Fruit fly (Drosophila melanogaster) whole organism, embryonic: ENCODE results near the gene drn.

Source experiments
- ATbp ChIP-seq: fragments of 200-800 bp; sonication (Bioruptor generic); optimal IDR thresholded peaks from 2 replicates; lab custom pipeline; 2017; ENCODE audit warnings: missing biosample characterization, mild to moderate bottlenecking, missing genetic modification characterization, missing genetic modification reagents
- Bteb2 ChIP-seq: fragments of 200-800 bp; sonication (Bioruptor generic); optimal IDR thresholded peaks from 2 replicates; lab custom pipeline; 2016; ENCODE audit warnings: missing biosample characterization, missing genetic modification characterization
- CG10267 ChIP-seq: fragments of 200-800 bp; sonication (Bioruptor generic); optimal IDR thresholded peaks from 2 replicates; lab custom pipeline; 2018; ENCODE audit warnings: missing biosample characterization, mild to moderate bottlenecking, missing genetic modification characterization, moderate library complexity
- CG10462 ChIP-seq: fragments of 200-800 bp; sonication (Bioruptor generic); optimal IDR thresholded peaks from 2 replicates; lab custom pipeline; 2016; ENCODE audit warnings: missing biosample characterization, missing genetic modification characterization
- CG11093 ChIP-seq: fragments of 200-800 bp; sonication (Bioruptor generic); IDR thresholded peaks from 3 replicates; pipeline ENCODE4 v1.3.6; 2022; ENCODE audit warnings: missing biosample characterization, missing genetic modification characterization
- CG12219 ChIP-seq: fragments of 200-800 bp; sonication (Bioruptor generic); optimal IDR thresholded peaks from 3 replicates; lab custom pipeline; 2018; ENCODE audit warnings: missing biosample characterization, mild to moderate bottlenecking, missing genetic modification characterization
- CG13123 ChIP-seq: fragments of 200-800 bp; sonication (Bioruptor generic); optimal IDR thresholded peaks from 2 replicates; lab custom pipeline; 2016; ENCODE audit warnings: missing biosample characterization, missing genetic modification characterization
- CG13424 ChIP-seq: fragments of 200-800 bp; sonication (Bioruptor generic); optimal IDR thresholded peaks from 2 replicates; lab custom pipeline; 2019; ENCODE audit warnings: missing biosample characterization, mild to moderate bottlenecking, missing genetic modification characterization, moderate library complexity
- CG15479 ChIP-seq: fragments of 200-800 bp; sonication (Bioruptor generic); optimal IDR thresholded peaks from 3 replicates; lab custom pipeline; 2019; ENCODE audit warnings: missing biosample characterization, mild to moderate bottlenecking, missing genetic modification characterization, moderate library complexity
- CG17802 ChIP-seq: fragments of 200-800 bp; sonication (Bioruptor generic); optimal IDR thresholded peaks from 2 replicates; lab custom pipeline; 2018; ENCODE audit warnings: missing biosample characterization, mild to moderate bottlenecking, missing genetic modification characterization, moderate library complexity
- CG18262 ChIP-seq: fragments of 200-800 bp; optimal IDR thresholded peaks from 3 replicates; lab custom pipeline; 2019; ENCODE audit warnings: missing biosample characterization, mild to moderate bottlenecking, missing genetic modification characterization, moderate library complexity
- CG31388 ChIP-seq: fragments of 200-800 bp; sonication (Bioruptor generic); optimal IDR thresholded peaks from 2 replicates; lab custom pipeline; 2016; ENCODE audit warnings: missing biosample characterization, missing genetic modification characterization
- CG4424 ChIP-seq: fragments of 200-800 bp; sonication (Bioruptor generic); optimal IDR thresholded peaks from 3 replicates; lab custom pipeline; 2016; ENCODE audit warnings: missing biosample characterization, missing genetic modification characterization
- CG4707 ChIP-seq: fragments of 200-800 bp; sonication (Bioruptor generic); optimal IDR thresholded peaks from 2 replicates; lab custom pipeline; 2018; ENCODE audit warnings: missing biosample characterization, mild to moderate bottlenecking, missing genetic modification characterization, moderate library complexity
- CG5180 ChIP-seq: fragments of 200-800 bp; sonication (Bioruptor generic); optimal IDR thresholded peaks from 3 replicates; lab custom pipeline; 2017; ENCODE audit warnings: missing biosample characterization, missing genetic modification characterization, mild to moderate bottlenecking, moderate library complexity, missing genetic modification reagents
- CG6254 ChIP-seq: fragments of 200-800 bp; sonication (Bioruptor generic); optimal IDR thresholded peaks from 3 replicates; lab custom pipeline; 2017; ENCODE audit warnings: mild to moderate bottlenecking, missing biosample characterization, missing genetic modification reagents, missing genetic modification characterization
- CG7928 ChIP-seq: fragments of 200-800 bp; sonication (Bioruptor generic); optimal IDR thresholded peaks from 2 replicates; lab custom pipeline; 2017; ENCODE audit warnings: missing biosample characterization, mild to moderate bottlenecking, missing genetic modification characterization
- CG8359 ChIP-seq: fragments of 200-800 bp; sonication (Bioruptor generic); optimal IDR thresholded peaks from 2 replicates; lab custom pipeline; 2017; ENCODE audit warnings: missing biosample characterization, mild to moderate bottlenecking, missing genetic modification characterization, borderline replicate concordance
- CG9437 ChIP-seq: fragments of 200-800 bp; sonication (Bioruptor generic); optimal IDR thresholded peaks from 2 replicates; lab custom pipeline; 2018; ENCODE audit warnings: missing biosample characterization, mild to moderate bottlenecking, missing genetic modification characterization
- CHES-1-like ChIP-seq: fragments of 200-800 bp; sonication (Bioruptor generic); optimal IDR thresholded peaks from 2 replicates; lab custom pipeline; 2016; ENCODE audit warnings: missing biosample characterization, missing genetic modification characterization
- Camta ChIP-seq: fragments of 200-800 bp; sonication (Bioruptor generic); optimal IDR thresholded peaks from 2 replicates; lab custom pipeline; 2016; ENCODE audit warnings: missing biosample characterization, missing genetic modification characterization
- D19A ChIP-seq: fragments of 200-800 bp; optimal IDR thresholded peaks from 3 replicates; lab custom pipeline; 2019; ENCODE audit warnings: missing biosample characterization, mild to moderate bottlenecking, missing genetic modification characterization, moderate library complexity
- Ets97D ChIP-seq: fragments of 200-800 bp; sonication (Bioruptor generic); optimal IDR thresholded peaks from 3 replicates; lab custom pipeline; 2016; ENCODE audit warnings: missing biosample characterization, missing genetic modification characterization
- GATAe ChIP-seq: fragments of 200-800 bp; sonication (Bioruptor generic); conservative IDR thresholded peaks from 2 replicates; pipeline ENCODE4 v1.3.6; 2022; ENCODE audit warnings: missing biosample characterization, missing genetic modification characterization
- HmgZ ChIP-seq: fragments of 200-800 bp; sonication (Bioruptor generic); optimal IDR thresholded peaks from 2 replicates; lab custom pipeline; 2018; ENCODE audit warnings: missing biosample characterization, mild to moderate bottlenecking, missing genetic modification characterization
- Oli ChIP-seq: fragments of 200-800 bp; sonication (Bioruptor generic); optimal IDR thresholded peaks from 2 replicates; lab custom pipeline; 2018; ENCODE audit warnings: missing biosample characterization, mild to moderate bottlenecking, missing genetic modification characterization, moderate library complexity
- Side ChIP-seq: fragments of 200-800 bp; sonication (Bioruptor generic); optimal IDR thresholded peaks from 2 replicates; lab custom pipeline; 2016; ENCODE audit warnings: missing biosample characterization, missing genetic modification characterization
- Sox100B ChIP-seq: fragments of 200-800 bp; sonication (Bioruptor generic); optimal IDR thresholded peaks from 3 replicates; lab custom pipeline; 2018; ENCODE audit warnings: missing biosample characterization, mild to moderate bottlenecking, missing genetic modification characterization
- Vsx1 ChIP-seq: fragments of 200-800 bp; sonication (Bioruptor generic); optimal IDR thresholded peaks from 2 replicates; lab custom pipeline; 2017; ENCODE audit warnings: missing biosample characterization, mild to moderate bottlenecking, missing genetic modification characterization, missing genetic modification reagents
- bsh ChIP-seq, 2 experiments: fragments of 200-800 bp; sonication (Bioruptor generic); optimal IDR thresholded peaks; 2 replicates each; lab custom pipeline; 2017 to 2018; ENCODE audit warnings: mild to moderate bottlenecking in 2 of 2, missing biosample characterization in 2 of 2, missing genetic modification characterization in 2 of 2, moderate library complexity in 1 of 2
- caup ChIP-seq: fragments of 200-800 bp; sonication (Bioruptor generic); optimal IDR thresholded peaks from 3 replicates; lab custom pipeline; 2017; ENCODE audit warnings: missing biosample characterization, mild to moderate bottlenecking, missing genetic modification characterization, moderate library complexity; ENCODE audit not compliant: severe bottlenecking
- chn ChIP-seq: fragments of 200-800 bp; sonication (Bioruptor generic); optimal IDR thresholded peaks from 2 replicates; lab custom pipeline; 2016; ENCODE audit warnings: missing biosample characterization, missing genetic modification characterization
- da ChIP-seq: fragments of 200-800 bp; sonication (Bioruptor generic); optimal IDR thresholded peaks from 2 replicates; lab custom pipeline; 2016; ENCODE audit warnings: missing biosample characterization, missing genetic modification characterization
- exex ChIP-seq: fragments of 200-800 bp; sonication (Bioruptor generic); optimal IDR thresholded peaks from 4 replicates; lab custom pipeline; 2018; ENCODE audit warnings: missing biosample characterization, mild to moderate bottlenecking, missing genetic modification characterization, moderate library complexity
- fd3F ChIP-seq: fragments of 200-800 bp; sonication (Bioruptor generic); optimal IDR thresholded peaks from 2 replicates; lab custom pipeline; 2018; ENCODE audit warnings: missing biosample characterization, mild to moderate bottlenecking, missing genetic modification characterization, moderate library complexity
- gcm ChIP-seq: fragments of 200-800 bp; sonication (Bioruptor generic); optimal IDR thresholded peaks from 2 replicates; lab custom pipeline; 2019; ENCODE audit warnings: missing biosample characterization, mild to moderate bottlenecking, missing genetic modification characterization, moderate library complexity
- gem ChIP-seq: fragments of 200-800 bp; sonication (Bioruptor generic); optimal IDR thresholded peaks from 2 replicates; lab custom pipeline; 2019; ENCODE audit warnings: missing biosample characterization, mild to moderate bottlenecking, missing genetic modification characterization, moderate library complexity
- gsb-n ChIP-seq: fragments of 200-800 bp; sonication (Bioruptor generic); optimal IDR thresholded peaks from 3 replicates; lab custom pipeline; 2018; ENCODE audit warnings: missing biosample characterization, mild to moderate bottlenecking, missing genetic modification characterization
- hkb ChIP-seq, 2 experiments: fragments of 200-800 bp in 1 of 2; fragments of >200 bp in 1 of 2; sonication (Bioruptor generic) in 1 of 2; IDR thresholded peaks in 1 of 2; optimal IDR thresholded peaks in 1 of 2; 2 replicates each; pipeline versions ENCODE4 v1.3.6 to Lab custom; 2017 to 2022; ENCODE audit warnings: missing biosample characterization in 1 of 2, missing genetic modification characterization in 1 of 2
- mam ChIP-seq: fragments of 200-800 bp; sonication (Bioruptor generic); optimal IDR thresholded peaks from 3 replicates; lab custom pipeline; 2016; ENCODE audit warnings: missing biosample characterization, missing genetic modification characterization
- nau ChIP-seq: fragments of 200-800 bp; sonication (Bioruptor generic); optimal IDR thresholded peaks from 3 replicates; lab custom pipeline; 2017; ENCODE audit warnings: missing biosample characterization, mild to moderate bottlenecking, missing genetic modification characterization, missing genetic modification reagents
- onecut ChIP-seq: fragments of 200-800 bp; sonication (Bioruptor generic); IDR thresholded peaks from 2 replicates; pipeline ENCODE4 v1.3.6; 2022; ENCODE audit warnings: missing biosample characterization, missing genetic modification characterization
- repo ChIP-seq: fragments of 200-800 bp; sonication (Bioruptor generic); optimal IDR thresholded peaks from 2 replicates; lab custom pipeline; 2016; ENCODE audit warnings: missing biosample characterization, missing genetic modification characterization
- salm ChIP-seq: fragments of 200-800 bp; sonication (Bioruptor generic); optimal IDR thresholded peaks from 2 replicates; lab custom pipeline; 2018; ENCODE audit warnings: missing biosample characterization, mild to moderate bottlenecking, missing genetic modification characterization
- sc ChIP-seq, 3 experiments: fragments of >200 bp in 2 of 3; fragments of 200-800 bp in 1 of 3; sonication (Bioruptor generic) in 1 of 3; optimal IDR thresholded peaks; 2 replicates in 2 of 3; 3 replicates in 1 of 3; lab custom pipeline; 2017; ENCODE audit warnings: mild to moderate bottlenecking in 1 of 3, missing biosample characterization in 1 of 3, missing genetic modification characterization in 1 of 3, missing genetic modification reagents in 1 of 3
- slp2 ChIP-seq: fragments of 200-800 bp; sonication (Bioruptor generic); optimal IDR thresholded peaks from 2 replicates; lab custom pipeline; 2016; ENCODE audit warnings: missing biosample characterization, missing genetic modification characterization
- vfl ChIP-seq: fragments of 200-800 bp; sonication (Bioruptor generic); optimal IDR thresholded peaks from 2 replicates; lab custom pipeline; 2016; ENCODE audit warnings: missing biosample characterization, missing genetic modification characterization
- zf30C ChIP-seq: fragments of 200-800 bp; sonication (Bioruptor generic); optimal IDR thresholded peaks from 3 replicates; lab custom pipeline; 2018; ENCODE audit warnings: missing biosample characterization, mild to moderate bottlenecking, missing genetic modification characterization
- zfh1 ChIP-seq: fragments of 200-800 bp; sonication (Bioruptor generic); IDR thresholded peaks from 3 replicates; pipeline ENCODE4 v1.3.6; 2022; ENCODE audit warnings: missing biosample characterization, missing genetic modification characterization

Gene drn

DNA sequence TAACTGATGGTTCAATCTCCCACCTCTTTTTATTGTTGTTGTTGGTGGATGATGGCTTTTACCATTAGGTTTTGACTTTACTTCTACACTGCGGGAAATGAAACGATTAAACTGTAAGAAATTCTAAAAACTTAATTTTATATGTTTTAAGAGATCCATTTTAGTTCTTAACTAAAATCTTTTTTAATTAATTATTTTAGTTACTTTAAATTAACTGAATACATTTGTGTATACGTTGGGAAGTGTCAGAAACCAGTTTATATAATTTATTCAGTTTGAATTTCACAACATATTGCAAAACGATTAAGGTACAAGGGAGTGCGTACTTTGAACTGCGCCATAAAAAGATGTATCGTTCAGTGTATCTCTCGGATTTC is 13.2 kb downstream of the drn start (continued):
- peak; percentile 85 for TF ChIP-seq salm (tag; lab: Kevin White, UChicago)
- TF ChIP-seq slp2 (GFP tag; lab: Kevin White, UChicago) = peak; percentile 0
- peak; percentile 27 for TF ChIP-seq Camta
- TF ChIP-seq exex = peak; percentile 51
- no peak for TF ChIP-seq hkb (optimal IDR thresholded peaks at IDR 0.05; lab: Kevin White, UChicago)
- TF ChIP-seq hkb (GFP tag; IDR thresholded peaks at IDR 0.05; lab: Robert Waterston, UW) = no peak
- TF ChIP-seq gcm (GFP tag; lab: Kevin White, UChicago) = peak; percentile 89
- TF ChIP-seq zf30C = peak; percentile 67
- no peak for TF ChIP-seq sc (optimal IDR thresholded peaks at IDR 0.05; lab: Kevin White, UChicago)
- peak; percentile 81 for TF ChIP-seq sc (GFP tag; optimal IDR thresholded peaks at IDR 0.05; lab: Kevin White, UChicago)
- TF ChIP-seq CG13424 (tag; lab: Kevin White, UChicago) = peak; percentile 90
- no peak for TF ChIP-seq GATAe
- TF ChIP-seq repo (GFP tag; lab: Kevin White, UChicago) = no peak
- TF ChIP-seq CG6254 (GFP tag; lab: Kevin White, UChicago) = peak; percentile 80
- peak; percentile 40 for TF ChIP-seq CG7928
- TF ChIP-seq nau (GFP tag; lab: Kevin White, UChicago) = peak; percentile 73
- TF ChIP-seq CG11093 (GFP tag; lab: Robert Waterston, UW) = peak; percentile 64; the same call in 2 of the 3 replicates
- TF ChIP-seq fd3F (GFP tag; lab: Kevin White, UChicago) = peak; percentile 83
- peak; percentile 64 for TF ChIP-seq CG5180 (GFP tag; lab: Kevin White, UChicago)
- TF ChIP-seq chn (GFP tag; lab: Kevin White, UChicago) = peak; percentile 49
- peak; percentile 80 for TF ChIP-seq caup (GFP tag; lab: Kevin White, UChicago)
- TF ChIP-seq D19A = peak; percentile 90
- TF ChIP-seq CG13123 (GFP tag; lab: Kevin White, UChicago) = peak; percentile 58
- peak; percentile 89 for TF ChIP-seq Oli (tag; lab: Kevin White, UChicago)
- TF ChIP-seq Bteb2 (GFP tag; lab: Kevin White, UChicago) = peak; percentile 56
- TF ChIP-seq HmgZ (tag; lab: Kevin White, UChicago) = peak; percentile 27
- TF ChIP-seq CG4424 (GFP tag; lab: Kevin White, UChicago) = peak; percentile 92
- TF ChIP-seq da (GFP tag; lab: Kevin White, UChicago) = no peak
- peak; percentile 54 for TF ChIP-seq CG12219
- TF ChIP-seq zfh1 = no peak
- peak; percentile 1 for TF ChIP-seq CHES-1-like (GFP tag; lab: Kevin White, UChicago)
- TF ChIP-seq vfl (GFP tag; lab: Kevin White, UChicago) = peak; percentile 52
- TF ChIP-seq ATbp = peak; percentile 88
- TF ChIP-seq Sox100B (GFP tag; lab: Kevin White, UChicago) = peak; percentile 91
- peak; percentile 66 for TF ChIP-seq onecut
- TF ChIP-seq CG18262 (tag; lab: Kevin White, UChicago) = peak; percentile 95
- no peak for TF ChIP-seq CG15479 (GFP tag; lab: Kevin White, UChicago)
- TF ChIP-seq CG10462 (GFP tag; lab: Kevin White, UChicago) = peak; percentile 80
- peak; percentile 63 for TF ChIP-seq CG8359 (GFP tag; lab: Kevin White, UChicago)
- peak; percentile 69 to 91 for TF ChIP-seq bsh (GFP tag; optimal IDR thresholded peaks at IDR 0.05; lab: Kevin White, UChicago)
- peak; percentile 38 for TF ChIP-seq mam
- TF ChIP-seq CG9437 (GFP tag; lab: Kevin White, UChicago) = peak; percentile 87
- TF ChIP-seq CG10267 (tag; lab: Kevin White, UChicago) = peak; percentile 89
- TF ChIP-seq CG17802 (tag; lab: Kevin White, UChicago) = peak; percentile 26
- TF ChIP-seq CG31388 (GFP tag; lab: Kevin White, UChicago) = peak; percentile 44
- peak; percentile 17 for TF ChIP-seq Side
- peak; percentile 52 for TF ChIP-seq CG4707 (GFP tag; lab: Kevin White, UChicago)
- TF ChIP-seq Vsx1 (GFP tag; lab: Kevin White, UChicago) = peak; percentile 81
- no peak for TF ChIP-seq Ets97D
- peak; percentile 89 for TF ChIP-seq gsb-n (tag; lab: Kevin White, UChicago)
- peak; percentile 96 for TF ChIP-seq gem (tag; lab: Kevin White, UChicago)
